Fruit fly (Drosophila melanogaster) whole organism, embryonic: Measurements from ENCODE around the gene CG11898.

Source experiments
- Antp ChIP-seq: fragments of 200-800 bp; sonication (Bioruptor generic); optimal IDR thresholded peaks from 3 replicates; lab custom pipeline; 2016; ENCODE audit warnings: missing biosample characterization, missing genetic modification characterization
- CG10321 ChIP-seq: fragments of 200-800 bp; sonication (Bioruptor generic); IDR thresholded peaks from 2 replicates; pipeline ENCODE4 v1.3.6; 2022; ENCODE audit warnings: missing biosample characterization, missing genetic modification characterization
- CG17912 ChIP-seq: fragments of 200-800 bp; sonication (Bioruptor generic); optimal IDR thresholded peaks from 2 replicates; lab custom pipeline; 2018; ENCODE audit warnings: missing biosample characterization, mild to moderate bottlenecking, missing genetic modification characterization
- Hr51 ChIP-seq, 2 experiments: fragments of 200-800 bp; sonication (Bioruptor generic); optimal IDR thresholded peaks; 2 replicates in 1 of 2; 3 replicates in 1 of 2; lab custom pipeline; 2016 to 2018; ENCODE audit warnings: missing biosample characterization in 2 of 2, missing genetic modification characterization in 2 of 2, mild to moderate bottlenecking in 1 of 2, moderate library complexity in 1 of 2
- Trl ChIP-seq, 3 experiments: fragments of >200 bp in 2 of 3; fragments of 200-800 bp in 1 of 3; sonication (Bioruptor generic) in 1 of 3; optimal IDR thresholded peaks; 2 replicates in 1 of 3; 3 replicates in 2 of 3; lab custom pipeline; 2016 to 2017; ENCODE audit warnings: missing biosample characterization in 1 of 3, missing genetic modification characterization in 1 of 3
- ap ChIP-seq: fragments of 200-800 bp; sonication (Bioruptor generic); IDR thresholded peaks from 2 replicates; pipeline ENCODE4 v1.3.6; 2022; ENCODE audit warnings: missing biosample characterization, missing genetic modification characterization
- cwo ChIP-seq: fragments of 200-800 bp; sonication (Bioruptor generic); optimal IDR thresholded peaks from 3 replicates; lab custom pipeline; 2017; ENCODE audit warnings: missing biosample characterization, missing genetic modification characterization, mild to moderate bottlenecking, moderate library complexity, missing genetic modification reagents
- mam ChIP-seq: fragments of 200-800 bp; sonication (Bioruptor generic); optimal IDR thresholded peaks from 3 replicates; lab custom pipeline; 2016; ENCODE audit warnings: missing biosample characterization, missing genetic modification characterization
- pan ChIP-seq, 4 experiments: fragments of >200 bp in 3 of 4; fragments of 200-800 bp in 1 of 4; sonication (Bioruptor generic) in 1 of 4; optimal IDR thresholded peaks in 3 of 4; IDR thresholded peaks in 1 of 4; 2 replicates each; pipeline versions ENCODE4 v1.3.6 to Lab custom; 2017 to 2022; ENCODE audit warnings: missing biosample characterization in 2 of 4, missing genetic modification characterization in 2 of 4, mixed read lengths in 1 of 4
- pum ChIP-seq: fragments of 200-800 bp; sonication (Bioruptor generic); optimal IDR thresholded peaks from 2 replicates; lab custom pipeline; 2016; ENCODE audit warnings: missing biosample characterization, missing genetic modification characterization
- tin ChIP-seq: fragments of 200-800 bp; sonication (Bioruptor generic); optimal IDR thresholded peaks from 3 replicates; lab custom pipeline; 2016; ENCODE audit warnings: missing biosample characterization, missing genetic modification characterization

DNA sequence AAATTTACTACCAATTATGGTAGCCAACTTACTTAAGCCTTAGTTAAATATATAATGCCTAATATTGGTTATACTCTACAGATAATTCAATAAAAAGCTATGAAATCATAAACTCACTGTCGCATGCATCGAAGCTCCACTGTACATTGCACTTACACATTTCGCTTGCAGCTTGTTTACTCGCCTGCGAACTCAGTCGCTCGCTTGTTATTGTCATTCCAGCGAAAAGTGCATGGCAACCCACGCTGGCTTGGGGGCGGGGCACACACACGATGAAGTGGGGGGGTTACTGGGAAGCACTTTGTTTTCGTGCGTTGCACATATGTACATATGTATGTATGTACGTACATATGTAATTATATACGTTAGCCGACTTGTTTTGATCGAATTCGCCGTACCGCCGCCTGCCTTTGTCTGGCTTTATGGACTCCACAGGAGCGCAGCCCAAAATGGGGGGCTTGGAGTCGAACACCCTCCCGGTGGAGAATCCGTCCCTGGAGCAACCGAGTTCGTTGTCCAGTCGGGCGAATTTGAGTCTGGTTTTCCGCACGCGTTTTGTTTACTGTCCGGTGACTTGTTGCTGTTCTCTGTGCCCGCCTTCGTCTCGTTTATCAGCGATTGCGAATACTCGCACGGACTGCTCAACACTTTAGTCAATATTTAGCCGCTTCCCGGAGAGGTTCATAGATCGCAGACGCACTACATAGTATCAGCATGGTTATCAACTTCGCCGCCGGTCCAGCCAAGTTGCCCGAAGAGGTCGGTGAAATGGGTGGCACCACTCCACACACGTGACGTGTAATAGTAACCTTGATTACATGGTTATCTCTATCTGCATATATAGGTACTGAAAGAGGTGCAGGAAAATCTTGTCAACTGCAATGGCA, 34.6 kb downstream of the CG11898 start, which contains the start of gene CG11899:
- TF ChIP-seq CG17912 (GFP tag; lab: Kevin White, UChicago) (no peak), ap (no peak), Antp (GFP tag; lab: Kevin White, UChicago) (no peak), tin (peak; percentile 9), CG10321 (no peak), Hr51 (GFP tag; optimal IDR thresholded peaks at IDR 0.05; lab: Kevin White, UChicago) (no peak), pum (GFP tag; lab: Kevin White, UChicago) (no peak), cwo (GFP tag; lab: Kevin White, UChicago) (peak; percentile 89), pan (optimal IDR thresholded peaks at IDR 0.05; lab: Kevin White, UChicago) (no peak), pan (GFP tag; optimal IDR thresholded peaks at IDR 0.05 in 1 of 2, IDR thresholded peaks at IDR 0.05 in 1 of 2) (no peak), mam (peak; percentile 7), Trl (optimal IDR thresholded peaks at IDR 0.05; lab: Kevin White, UChicago) (no peak), Trl (GFP tag; optimal IDR thresholded peaks at IDR 0.05; lab: Kevin White, UChicago) (no peak)
